Worm (Caenorhabditis elegans): ENCODE data around the gene cest-24.

cest-24 gene

DNA sequence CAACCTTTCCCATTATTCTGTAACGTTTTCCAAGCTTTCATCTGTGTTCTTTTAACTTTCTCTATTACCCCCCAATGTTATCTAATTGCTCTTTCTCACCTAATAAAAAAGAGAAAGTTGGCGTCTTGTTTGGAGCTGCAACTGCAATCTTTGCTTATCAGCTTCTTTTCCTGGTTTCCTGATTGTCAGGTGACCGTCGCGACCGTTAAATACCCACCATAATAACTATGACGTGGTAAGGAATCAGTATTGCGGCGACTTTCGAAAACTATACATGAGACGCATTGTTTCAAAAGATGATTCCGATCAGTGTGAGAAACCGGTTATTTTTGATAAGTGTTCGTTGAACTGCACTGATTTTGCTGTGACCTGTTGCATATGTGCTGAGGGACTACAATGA, 41.5 kb upstream of the cest-24 start:
- TF ChIP-seq elt-2 (tag; optimal IDR thresholded peaks at IDR 0.05) (peak; percentile 39), ceh-9 (tag; optimal IDR thresholded peaks at IDR 0.05) (no peak)

DNA sequence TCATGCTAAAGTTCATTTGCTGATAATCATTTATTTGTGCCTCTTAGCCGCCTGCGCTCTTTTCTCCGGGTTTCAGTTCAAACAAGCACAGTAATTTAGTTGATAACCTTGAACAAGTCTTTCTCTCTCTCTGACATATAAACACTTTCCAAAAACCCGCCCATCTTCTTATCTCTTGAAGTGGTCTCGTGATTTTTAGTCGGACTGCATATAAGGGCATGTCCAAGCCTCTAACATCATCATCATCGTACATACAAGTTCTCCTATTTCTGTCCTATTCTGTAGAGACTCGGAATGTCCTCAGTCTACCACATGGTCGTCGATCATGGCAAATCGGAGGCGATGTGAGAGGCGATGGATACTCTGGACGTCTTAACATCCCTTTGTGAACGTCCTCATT, 40.5 kb upstream of the cest-24 start, which contains the start of gene F31F7.1:
TSS of gene F31F7.1 (plus strand) at position 235 of the 400 bp plus-strand sequence.
- no peak for TF ChIP-seq elt-4 (tag; optimal IDR thresholded peaks at IDR 0.05)
- TF ChIP-seq elt-2 (tag; optimal IDR thresholded peaks at IDR 0.05) = peak; percentile 21

DNA sequence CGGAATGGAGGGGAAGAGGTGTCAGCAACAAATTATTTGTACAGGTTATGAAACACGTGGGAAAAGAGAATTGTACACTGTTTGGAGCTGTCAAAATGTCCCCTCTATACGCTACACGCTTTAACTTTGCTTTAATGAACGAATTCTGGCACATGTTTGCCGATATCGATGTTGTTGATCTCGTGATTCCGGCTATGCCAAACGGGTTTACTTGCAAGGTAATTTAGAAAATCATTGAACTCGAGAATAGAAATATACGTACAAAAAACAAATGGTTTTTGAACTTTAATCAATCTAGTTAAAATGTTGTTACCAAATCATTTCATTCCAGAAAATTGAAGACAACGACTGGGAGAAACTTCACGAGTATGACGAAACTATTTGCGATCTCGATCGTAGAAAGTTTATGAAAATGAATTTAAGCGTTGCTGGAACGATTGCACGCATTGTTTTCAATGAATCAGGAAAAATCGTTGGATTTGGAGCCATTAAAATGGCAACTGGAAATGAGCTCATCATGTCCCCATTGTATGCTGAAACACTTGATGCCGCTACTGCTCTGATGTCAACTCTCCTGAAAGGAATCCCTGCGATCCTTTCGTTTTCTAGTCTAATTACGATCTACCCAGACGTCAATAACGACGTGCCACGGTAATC, 39.4 kb upstream of the cest-24 start:
- no peak for TF ChIP-seq hlh-6 (tag; optimal IDR thresholded peaks at IDR 0.05)
- TF ChIP-seq ahr-1 (tag; optimal IDR thresholded peaks at IDR 0.05) = no peak
- no peak for TF ChIP-seq ceh-22 (tag; optimal IDR thresholded peaks at IDR 0.05)
- TF ChIP-seq elt-4 (tag; optimal IDR thresholded peaks at IDR 0.05) = no peak
- no peak for TF ChIP-seq ets-4 (tag; optimal IDR thresholded peaks at IDR 0.05)
- TF ChIP-seq odd-2 (tag; optimal IDR thresholded peaks at IDR 0.05) = no peak
- TF ChIP-seq eyg-1 (tag; optimal IDR thresholded peaks at IDR 0.05) = no peak
- TF ChIP-seq C38D4.7 (GFP tag; optimal IDR thresholded peaks at IDR 0.05) = no peak
- no peak for TF ChIP-seq ceh-31 (tag; optimal IDR thresholded peaks at IDR 0.05)
- TF ChIP-seq pha-2 (tag; optimal IDR thresholded peaks at IDR 0.05) = no peak
- TF ChIP-seq ceh-18 (tag; optimal IDR thresholded peaks at IDR 0.05) = no peak
- no peak for TF ChIP-seq ztf-16 (tag; optimal IDR thresholded peaks at IDR 0.05)
- TF ChIP-seq che-1 (tag; optimal IDR thresholded peaks at IDR 0.05) = no peak
- TF ChIP-seq ceh-34 (tag; optimal IDR thresholded peaks at IDR 0.05) = no peak
- no peak for TF ChIP-seq pax-1 (tag; optimal IDR thresholded peaks at IDR 0.05)
- no peak for TF ChIP-seq F13H6.1 (tag; optimal IDR thresholded peaks at IDR 0.05)

DNA sequence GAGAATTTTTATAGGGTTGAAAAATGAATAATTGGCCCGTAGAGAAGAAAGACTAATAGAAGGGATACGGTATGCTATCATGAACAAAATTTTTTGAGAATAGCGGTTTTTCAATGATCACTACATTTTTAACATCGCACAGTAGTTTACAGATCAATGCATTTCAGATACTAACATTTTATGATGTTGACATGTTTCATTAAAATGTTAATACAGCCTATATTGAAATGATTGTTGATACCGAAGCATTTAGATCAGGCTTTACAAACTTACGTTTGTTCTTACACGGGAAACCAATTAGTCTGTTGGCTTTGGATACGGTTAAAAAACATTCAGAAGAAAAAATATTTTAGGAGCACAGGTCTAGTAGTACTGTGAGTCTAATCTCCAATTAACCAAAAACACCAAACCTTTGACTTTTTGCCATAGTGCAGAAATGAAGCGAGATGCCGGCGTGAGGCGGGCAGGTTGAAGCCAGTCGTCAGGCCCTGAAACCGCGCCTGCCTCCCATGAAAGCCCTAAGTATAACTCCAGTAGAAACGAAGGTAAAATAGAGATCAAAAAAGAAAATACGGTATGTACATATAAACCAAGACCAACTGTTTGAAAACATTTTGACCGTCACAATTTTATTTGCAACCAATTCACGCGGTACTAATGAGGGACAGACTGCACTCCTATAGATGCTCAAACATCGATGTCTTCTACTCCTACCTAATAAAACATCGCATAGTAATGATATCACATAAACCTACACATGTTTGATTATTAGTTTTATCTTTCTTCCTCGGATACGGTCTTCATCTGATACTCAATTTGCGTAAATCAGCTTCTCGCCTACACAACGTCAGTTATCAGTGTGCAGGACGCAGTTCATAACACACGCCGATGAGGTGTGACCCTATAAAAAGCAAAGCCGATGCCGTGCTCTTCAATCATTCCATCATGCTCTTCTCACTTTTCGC, 38.3 kb upstream of the cest-24 start, which contains the start of gene fil-2:
TSS of gene fil-2 (plus strand) at position 915 of the 965 bp plus-strand sequence.
- TF ChIP-seq lim-6 (tag; optimal IDR thresholded peaks at IDR 0.05) = no peak
- TF ChIP-seq ama-1 (optimal IDR thresholded peaks at IDR 0.05) = no peak
- no peak for TF ChIP-seq ref-2 (tag; optimal IDR thresholded peaks at IDR 0.05)
- no peak for TF ChIP-seq ceh-45 (GFP tag; IDR thresholded peaks at IDR 0.05)
- no peak for TF ChIP-seq ceh-34 (tag; optimal IDR thresholded peaks at IDR 0.05)
- no peak for TF ChIP-seq pha-2 (tag; optimal IDR thresholded peaks at IDR 0.05)
- TF ChIP-seq elt-2 (tag; optimal IDR thresholded peaks at IDR 0.05) = no peak
- no peak for TF ChIP-seq T23F11.4 (GFP tag; optimal IDR thresholded peaks at IDR 0.05)
- no peak for TF ChIP-seq ets-4 (tag; optimal IDR thresholded peaks at IDR 0.05)
- TF ChIP-seq fkh-6 (tag; optimal IDR thresholded peaks at IDR 0.05) = no peak
- no peak for TF ChIP-seq sox-4 (tag; optimal IDR thresholded peaks at IDR 0.05)
- TF ChIP-seq Y22D7AL.16 (tag; optimal IDR thresholded peaks at IDR 0.05) = no peak
- TF ChIP-seq K02D7.2 (tag; optimal IDR thresholded peaks at IDR 0.05) = no peak
- TF ChIP-seq sox-2 (GFP tag; IDR thresholded peaks at IDR 0.05) = no peak
- no peak for TF ChIP-seq sdc-2 (tag; optimal IDR thresholded peaks at IDR 0.05)
- TF ChIP-seq pha-4 (tag; optimal IDR thresholded peaks at IDR 0.05) = no peak
- TF ChIP-seq unc-86 (tag; optimal IDR thresholded peaks at IDR 0.05) = no peak

DNA sequence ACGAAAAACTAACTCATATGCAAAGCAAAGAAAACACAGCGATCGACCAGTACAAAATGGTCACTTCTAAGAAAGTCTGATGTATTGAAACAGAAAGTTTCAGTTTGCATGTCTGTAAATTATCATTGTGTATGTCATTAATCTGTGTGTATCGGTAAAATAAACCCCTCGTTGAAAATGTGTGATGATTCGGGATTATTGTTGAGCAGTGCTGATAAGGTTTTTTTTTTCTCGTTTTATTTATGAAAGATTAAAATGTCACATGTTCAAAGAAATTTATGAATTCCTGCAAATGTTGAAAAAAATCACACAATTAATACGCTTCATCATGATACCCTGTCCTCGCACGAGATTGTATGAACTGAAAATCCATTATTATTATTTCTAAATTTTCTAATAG, 36.7 kb upstream of the cest-24 start:
- TF ChIP-seq fkh-10 (GFP tag; optimal IDR thresholded peaks at IDR 0.05) (no peak), ceh-18 (tag; optimal IDR thresholded peaks at IDR 0.05) (no peak), lin-11 (tag; optimal IDR thresholded peaks at IDR 0.05) (no peak), ceh-22 (tag; optimal IDR thresholded peaks at IDR 0.05) (no peak), ets-4 (tag; optimal IDR thresholded peaks at IDR 0.05) (no peak), hlh-8 (tag; optimal IDR thresholded peaks at IDR 0.05) (no peak), hlh-13 (GFP tag; optimal IDR thresholded peaks at IDR 0.05) (no peak), che-1 (tag; optimal IDR thresholded peaks at IDR 0.05) (no peak), unc-3 (GFP tag; conservative IDR thresholded peaks at IDR 0.05) (no peak), unc-3 (tag; optimal IDR thresholded peaks at IDR 0.05) (no peak), rnt-1 (tag; optimal IDR thresholded peaks at IDR 0.05) (no peak)
